Worm (Caenorhabditis elegans) whole organism, mixed stage, embryonic: ENCODE data around the gene oac-4.
A peak's percentile ranks its signal among the peaks of the same experiment; 100 is the strongest.

Experiments used
- M03D4.4 ChIP-seq: sonication (generic microtip); optimal IDR thresholded peaks from 2 replicates; lab custom pipeline; 2017; ENCODE audit warnings: mild to moderate bottlenecking, missing genetic modification characterization, missing compliant biosample characterization
- bed-3 ChIP-seq: fragments of 200-800 bp; sonication (Bioruptor generic); optimal IDR thresholded peaks from 3 replicates; lab custom pipeline; 2018; ENCODE audit warnings: mild to moderate bottlenecking, missing genetic modification characterization, moderate library complexity, missing compliant biosample characterization
- blmp-1 ChIP-seq: fragments of 150-350 bp; optimal IDR thresholded peaks from 2 replicates; lab custom pipeline; 2014; ENCODE audit warnings: missing biosample characterization, missing genetic modification characterization
- ceh-83 ChIP-seq: fragments of 200-800 bp; sonication (Bioruptor generic); optimal IDR thresholded peaks from 2 replicates; lab custom pipeline; 2018; ENCODE audit warnings: mild to moderate bottlenecking, missing genetic modification characterization, missing compliant biosample characterization
- ces-1 ChIP-seq: fragments of 150-350 bp; optimal IDR thresholded peaks from 2 replicates; lab custom pipeline; 2014; ENCODE audit warnings: missing biosample characterization, missing genetic modification reagents, missing genetic modification characterization
- cnd-1 ChIP-seq: fragments of 200-800 bp; sonication (Bioruptor generic); optimal IDR thresholded peaks from 2 replicates; lab custom pipeline; 2018; ENCODE audit warnings: mild to moderate bottlenecking, missing genetic modification characterization, missing compliant biosample characterization
- drap-1 ChIP-seq: fragments of 200-800 bp; sonication (Bioruptor generic); optimal IDR thresholded peaks from 3 replicates; lab custom pipeline; 2018; ENCODE audit warnings: mild to moderate bottlenecking, missing genetic modification characterization, missing compliant biosample characterization
- elt-1 ChIP-seq: sonication (generic microtip); optimal IDR thresholded peaks from 2 replicates; lab custom pipeline; 2017; ENCODE audit warnings: missing genetic modification characterization, mild to moderate bottlenecking, missing compliant biosample characterization, antibody characterized with exemption, moderate library complexity, borderline replicate concordance; ENCODE audit not compliant: insufficient read depth
- elt-3 ChIP-seq: fragments of 150-350 bp; optimal IDR thresholded peaks from 2 replicates; lab custom pipeline; 2014; ENCODE audit warnings: missing biosample characterization, missing genetic modification characterization
- flh-1 ChIP-seq: fragments of 200-800 bp; sonication (Bioruptor generic); optimal IDR thresholded peaks from 2 replicates; lab custom pipeline; 2018; ENCODE audit warnings: mild to moderate bottlenecking, missing genetic modification characterization, moderate library complexity, missing compliant biosample characterization
- ham-2 ChIP-seq: fragments of 200-800 bp; sonication (Bioruptor generic); optimal IDR thresholded peaks from 2 replicates; lab custom pipeline; 2018; ENCODE audit warnings: mild to moderate bottlenecking, missing genetic modification characterization, missing compliant biosample characterization
- hlh-1 ChIP-seq: fragments of 150-350 bp; optimal IDR thresholded peaks from 2 replicates; lab custom pipeline; 2014; ENCODE audit warnings: missing biosample characterization, missing genetic modification reagents, missing genetic modification characterization
- lin-13 ChIP-seq: fragments of 150-350 bp; optimal IDR thresholded peaks from 2 replicates; lab custom pipeline; 2014; ENCODE audit warnings: missing biosample characterization, missing genetic modification characterization
- lin-32 ChIP-seq: fragments of 200-800 bp; sonication (Bioruptor generic); optimal IDR thresholded peaks from 2 replicates; lab custom pipeline; 2018; ENCODE audit warnings: mild to moderate bottlenecking, missing genetic modification characterization, missing compliant biosample characterization
- lsy-2 ChIP-seq: fragments of 150-350 bp; optimal IDR thresholded peaks from 2 replicates; lab custom pipeline; 2014; ENCODE audit warnings: missing biosample characterization, missing genetic modification characterization
- mls-2 ChIP-seq: sonication (generic microtip); optimal IDR thresholded peaks from 2 replicates; lab custom pipeline; 2016; ENCODE audit warnings: mild to moderate bottlenecking, missing genetic modification characterization, moderate library complexity, missing compliant biosample characterization
- nhr-2 ChIP-seq: fragments of 150-350 bp; optimal IDR thresholded peaks from 2 replicates; lab custom pipeline; 2014; ENCODE audit warnings: missing biosample characterization, missing genetic modification characterization
- nhr-237 ChIP-seq: fragments of 150-350 bp; optimal IDR thresholded peaks from 2 replicates; lab custom pipeline; 2014; ENCODE audit warnings: missing biosample characterization, missing genetic modification characterization
- nhr-28 ChIP-seq: fragments of 150-350 bp; optimal IDR thresholded peaks from 2 replicates; lab custom pipeline; 2014; ENCODE audit warnings: missing biosample characterization, missing genetic modification characterization
- pha-4 ChIP-seq: fragments of 150-350 bp; optimal IDR thresholded peaks from 2 replicates; lab custom pipeline; 2018; ENCODE audit warnings: missing biosample characterization, missing genetic modification reagents, missing genetic modification characterization
- unc-120 ChIP-seq: sonication (generic microtip); optimal IDR thresholded peaks from 2 replicates; lab custom pipeline; 2017; ENCODE audit warnings: missing genetic modification characterization, missing compliant biosample characterization; ENCODE audit not compliant: poor library complexity, severe bottlenecking
- unc-39 ChIP-seq: fragments of 150-350 bp; optimal IDR thresholded peaks from 2 replicates; lab custom pipeline; 2014; ENCODE audit warnings: missing biosample characterization, missing genetic modification characterization
- unc-62 ChIP-seq: fragments of 150-350 bp; optimal IDR thresholded peaks from 2 replicates; lab custom pipeline; 2014; ENCODE audit warnings: missing biosample characterization, missing genetic modification reagents, missing genetic modification characterization
- zip-8 ChIP-seq: fragments of 150-350 bp; optimal IDR thresholded peaks from 2 replicates; lab custom pipeline; 2014; ENCODE audit warnings: missing biosample characterization, missing genetic modification characterization
- ztf-11 ChIP-seq: fragments of 150-350 bp; optimal IDR thresholded peaks from 2 replicates; lab custom pipeline; 2014; ENCODE audit warnings: missing biosample characterization, missing genetic modification characterization

Gene oac-4

DNA sequence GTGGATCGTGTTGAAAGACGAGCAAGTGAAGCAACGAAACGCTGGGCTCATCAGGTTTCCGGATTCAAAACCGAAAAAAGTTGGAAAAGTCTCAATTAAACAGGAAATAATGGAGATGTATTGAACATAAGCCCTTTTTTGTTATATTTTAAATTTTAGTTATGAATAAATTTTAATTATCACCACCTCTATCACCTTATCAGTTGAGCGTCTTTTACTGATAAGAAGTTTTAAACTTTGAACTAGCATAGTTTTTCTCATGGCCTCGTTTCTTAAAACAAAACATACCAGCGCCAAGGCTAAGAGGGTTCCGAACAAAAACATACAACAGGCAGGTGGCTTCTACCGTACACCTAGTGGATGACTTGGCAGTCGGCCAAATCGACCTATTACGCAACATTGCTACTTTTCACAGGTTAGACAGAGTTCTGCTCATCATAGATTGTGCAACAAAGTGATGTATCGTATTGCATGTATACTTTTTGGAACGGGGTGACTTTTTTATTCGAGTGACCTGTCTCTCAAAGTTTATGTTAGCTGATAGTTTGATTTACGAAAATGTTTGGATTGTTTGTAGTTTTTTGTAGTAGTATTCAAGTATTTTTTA, 47.4 kb downstream of the oac-4 start:
- no peak for TF ChIP-seq elt-1 (tag; lab: Kevin White, UChicago)
- peak; percentile 91 for TF ChIP-seq zip-8

DNA sequence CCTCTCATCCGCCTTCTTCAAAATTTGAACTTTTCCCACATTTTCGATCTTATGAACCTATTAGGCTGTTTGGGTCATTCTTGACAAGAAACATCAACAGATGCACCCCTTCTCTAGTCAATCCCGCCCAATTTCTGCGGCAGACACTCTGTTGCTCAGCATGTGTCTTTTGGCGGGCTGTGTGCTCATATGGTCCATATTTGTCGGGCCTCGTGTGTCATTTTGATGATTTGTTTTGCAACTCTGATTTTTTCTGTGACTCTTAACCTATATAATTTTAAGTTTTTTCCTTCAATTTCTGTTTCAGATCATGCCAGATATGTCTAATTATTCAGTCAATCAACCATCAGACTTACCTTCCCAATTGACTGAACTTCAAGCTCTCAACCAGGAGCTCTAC, 48.7 kb downstream of the oac-4 start, which contains the start of gene T24E12.13:
TSS of gene T24E12.13 (plus strand) at position 301 of the 400 bp plus-strand sequence.
- TF ChIP-seq flh-1, result no peak
- no peak for TF ChIP-seq lin-32 (GFP tag; lab: Kevin White, UChicago)
- TF ChIP-seq M03D4.4 (tag; lab: Kevin White, UChicago), result no peak
- TF ChIP-seq elt-3 (tag; lab: Kevin White, UChicago), result no peak
- no peak for TF ChIP-seq unc-39
- TF ChIP-seq unc-62 (GFP tag; lab: Kevin White, UChicago), result no peak

DNA sequence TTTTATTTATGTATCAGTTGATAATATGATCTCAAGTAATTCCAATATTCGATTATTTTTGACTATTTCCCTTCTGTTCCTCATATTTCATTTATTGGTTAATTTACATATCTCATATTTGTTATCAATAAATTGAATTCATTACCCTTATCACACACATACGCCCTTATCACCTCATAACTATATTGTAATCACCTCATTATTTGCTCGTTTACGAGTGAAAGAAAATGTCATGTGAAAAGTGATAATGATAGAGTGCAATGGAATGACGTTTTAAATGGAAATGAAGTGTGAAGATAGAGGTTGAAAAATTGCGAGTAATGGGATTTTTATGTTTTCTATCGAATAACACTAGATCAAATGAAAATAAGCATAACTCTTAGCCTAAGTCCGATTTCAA, 49.3 kb downstream of the oac-4 start:
- no peak for TF ChIP-seq drap-1 (GFP tag; lab: Kevin White, UChicago)
- no peak for TF ChIP-seq flh-1
- no peak for TF ChIP-seq ceh-83 (GFP tag; lab: Kevin White, UChicago)

DNA sequence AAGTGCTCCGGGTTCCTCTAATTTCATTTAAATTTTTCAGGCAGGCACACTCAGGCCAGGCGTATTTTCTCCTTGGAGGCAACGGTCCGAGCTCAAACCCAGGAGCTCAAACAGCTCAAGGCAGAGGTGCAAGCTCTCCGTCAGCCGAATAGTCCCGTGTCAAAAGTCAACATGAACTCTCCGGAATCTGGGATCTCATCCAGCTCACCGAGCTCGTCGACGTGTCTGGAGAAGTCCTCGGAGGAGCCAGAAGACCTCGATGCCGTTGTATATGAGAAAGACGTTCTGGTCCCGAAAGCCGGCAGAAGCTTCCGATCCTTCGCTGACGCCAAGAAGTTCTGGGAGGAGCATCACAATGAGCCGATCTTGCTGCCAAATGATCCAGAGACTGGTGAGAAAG, 50.1 kb downstream of the oac-4 start:
- TF ChIP-seq lin-13 (tag; lab: Kevin White, UChicago) (no peak), unc-120 (tag; lab: Kevin White, UChicago) (no peak), nhr-237 (tag; lab: Kevin White, UChicago) (no peak), nhr-2 (tag; lab: Kevin White, UChicago) (no peak), ces-1 (GFP tag; lab: Kevin White, UChicago) (no peak), blmp-1 (tag; lab: Kevin White, UChicago) (no peak), ceh-83 (GFP tag; lab: Kevin White, UChicago) (no peak), M03D4.4 (tag; lab: Kevin White, UChicago) (no peak), hlh-1 (tag; lab: Kevin White, UChicago) (no peak), bed-3 (no peak), ztf-11 (tag; lab: Kevin White, UChicago) (no peak), mls-2 (tag; lab: Kevin White, UChicago) (no peak), unc-62 (GFP tag; lab: Kevin White, UChicago) (no peak), pha-4 (tag; lab: Kevin White, UChicago) (no peak)

DNA sequence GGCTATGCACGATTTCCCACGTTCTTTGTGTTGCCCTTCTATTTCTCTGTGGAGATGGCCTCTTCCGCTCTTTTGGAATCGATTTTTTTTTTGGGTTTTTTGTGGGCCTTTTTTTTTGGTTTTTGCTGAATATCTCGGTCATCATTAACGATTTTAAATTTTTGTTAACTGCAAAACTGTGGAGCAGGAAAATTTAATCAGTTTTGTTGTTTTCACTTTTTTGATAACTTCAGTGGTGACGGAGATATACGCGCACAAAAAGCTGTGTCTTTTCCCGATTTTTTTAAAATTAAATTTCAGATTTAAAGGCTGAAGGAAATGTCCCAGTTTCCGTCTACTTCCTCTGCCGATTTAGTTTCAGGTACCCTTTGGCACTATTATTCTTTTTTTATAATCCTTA, 50.6 kb downstream of the oac-4 start, which contains the start of gene T24E12.1:
TSS of gene T24E12.1 (plus strand) at position 301 of the 400 bp plus-strand sequence.
- TF ChIP-seq lin-32 (GFP tag; lab: Kevin White, UChicago) (no peak), lsy-2 (no peak), zip-8 (no peak), M03D4.4 (tag; lab: Kevin White, UChicago) (no peak), flh-1 (no peak), cnd-1 (tag; lab: Kevin White, UChicago) (no peak), elt-1 (tag; lab: Kevin White, UChicago) (no peak), ham-2 (GFP tag; lab: Kevin White, UChicago) (no peak), nhr-28 (tag; lab: Kevin White, UChicago) (no peak), hlh-1 (tag; lab: Kevin White, UChicago) (no peak), elt-3 (tag; lab: Kevin White, UChicago) (no peak)
